Fruit fly (Drosophila melanogaster) Kc167 (cell line): ENCODE data around the gene slf.

Experiments
- Sin3A ChIP-seq: fragments of >200 bp; optimal IDR thresholded peaks from 2 replicates; lab custom pipeline; 2018; ENCODE audit warnings: missing external identifiers
- h ChIP-seq: fragments of >200 bp; optimal IDR thresholded peaks from 3 replicates; lab custom pipeline; 2018; ENCODE audit warnings: missing external identifiers
- insv ChIP-seq: fragments of >200 bp; optimal IDR thresholded peaks from 3 replicates; lab custom pipeline; 2018; ENCODE audit warnings: missing external identifiers

dm6 chr2L:4846629-4847125 is 45.0 kb upstream of the slf start:
- TF ChIP-seq Sin3A, result no peak
- no peak for TF ChIP-seq h (lab: Kevin White, UChicago)
- TF ChIP-seq insv (lab: Kevin White, UChicago), result no peak
